Fruit fly (Drosophila melanogaster) whole organism, embryonic: Measurements from ENCODE around the gene CG13297.

Source experiments
- CG10565 ChIP-seq: fragments of 200-800 bp; sonication (Bioruptor generic); optimal IDR thresholded peaks from 3 replicates; lab custom pipeline; 2016; ENCODE audit warnings: missing biosample characterization, mild to moderate bottlenecking, missing genetic modification characterization
- CG15073 ChIP-seq: fragments of 200-800 bp; sonication (Bioruptor generic); optimal IDR thresholded peaks from 2 replicates; lab custom pipeline; 2016; ENCODE audit warnings: missing biosample characterization, missing genetic modification characterization
- CG2875 ChIP-seq: fragments of 200-800 bp; sonication (Bioruptor generic); optimal IDR thresholded peaks from 2 replicates; lab custom pipeline; 2017; ENCODE audit warnings: missing biosample characterization, mild to moderate bottlenecking, missing genetic modification characterization, missing genetic modification reagents
- CG30020 ChIP-seq: fragments of 200-800 bp; optimal IDR thresholded peaks from 2 replicates; lab custom pipeline; 2019; ENCODE audit warnings: missing biosample characterization, mild to moderate bottlenecking, missing genetic modification characterization, moderate library complexity
- MESR4 ChIP-seq: fragments of 200-800 bp; sonication (Bioruptor generic); optimal IDR thresholded peaks from 2 replicates; lab custom pipeline; 2018; ENCODE audit warnings: missing biosample characterization, mild to moderate bottlenecking, missing genetic modification characterization, moderate library complexity
- Sin3A ChIP-seq: fragments of >200 bp; optimal IDR thresholded peaks from 2 replicates; lab custom pipeline; 2018
- Stat92E ChIP-seq, 3 experiments: fragments of >200 bp in 2 of 3; fragments of 200-800 bp in 1 of 3; sonication (Bioruptor generic) in 1 of 3; optimal IDR thresholded peaks; 2 replicates each; lab custom pipeline; 2017 to 2019; ENCODE audit warnings: missing biosample characterization in 3 of 3, missing genetic modification characterization in 3 of 3, mild to moderate bottlenecking in 1 of 3, moderate library complexity in 1 of 3
- Trl ChIP-seq, 3 experiments: fragments of >200 bp in 2 of 3; fragments of 200-800 bp in 1 of 3; sonication (Bioruptor generic) in 1 of 3; optimal IDR thresholded peaks; 2 replicates in 1 of 3; 3 replicates in 2 of 3; lab custom pipeline; 2016 to 2017; ENCODE audit warnings: missing biosample characterization in 1 of 3, missing genetic modification characterization in 1 of 3
- bowl ChIP-seq: fragments of 200-800 bp; sonication (Bioruptor generic); IDR thresholded peaks from 2 replicates; pipeline ENCODE4 v1.3.6; 2022; ENCODE audit warnings: missing biosample characterization, missing genetic modification characterization
- dimm ChIP-seq: fragments of 200-800 bp; sonication (Bioruptor generic); IDR thresholded peaks from 2 replicates; pipeline ENCODE4 v1.3.6; 2022; ENCODE audit warnings: missing biosample characterization, missing genetic modification characterization
- mirr ChIP-seq: fragments of 200-800 bp; sonication (Bioruptor generic); optimal IDR thresholded peaks from 3 replicates; lab custom pipeline; 2018; ENCODE audit warnings: missing biosample characterization, mild to moderate bottlenecking, missing genetic modification characterization
- psq ChIP-seq: fragments of 200-800 bp; sonication (Bioruptor generic); optimal IDR thresholded peaks from 2 replicates; lab custom pipeline; 2017; ENCODE audit warnings: missing biosample characterization, missing genetic modification characterization
- salm ChIP-seq: fragments of 200-800 bp; sonication (Bioruptor generic); optimal IDR thresholded peaks from 2 replicates; lab custom pipeline; 2018; ENCODE audit warnings: missing biosample characterization, mild to moderate bottlenecking, missing genetic modification characterization
- ttk ChIP-seq: fragments of 200-800 bp; sonication (Bioruptor generic); IDR thresholded peaks from 2 replicates; pipeline ENCODE4 v2.1.2; 2022; ENCODE audit warnings: missing biosample characterization, missing genetic modification characterization

DNA sequence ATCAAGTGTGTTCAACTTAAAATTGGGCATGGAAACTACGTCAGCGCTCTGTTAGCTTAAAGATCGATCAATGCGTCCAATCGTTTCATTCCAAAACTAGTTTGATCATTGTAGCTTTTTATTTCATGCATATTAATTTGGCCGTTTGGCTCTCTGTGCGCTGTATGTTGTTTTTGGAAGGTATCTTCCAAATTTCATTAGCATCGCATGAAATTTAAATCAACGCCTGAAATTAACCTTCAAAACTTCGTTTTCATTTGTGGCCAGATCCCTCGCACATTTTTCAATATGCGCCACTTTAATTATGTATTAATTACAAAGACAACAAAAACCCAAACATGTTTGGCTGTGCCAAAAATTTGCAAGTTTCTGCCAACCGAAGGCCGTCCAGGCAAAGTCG is 18.6 kb downstream of the CG13297 start:
- TF ChIP-seq MESR4 (GFP tag; lab: Kevin White, UChicago) (no peak), CG10565 (GFP tag; lab: Kevin White, UChicago) (no peak), psq (GFP tag; lab: Kevin White, UChicago) (no peak), Trl (optimal IDR thresholded peaks at IDR 0.05; lab: Kevin White, UChicago) (no peak), Trl (GFP tag; optimal IDR thresholded peaks at IDR 0.05; lab: Kevin White, UChicago) (no peak), salm (tag; lab: Kevin White, UChicago) (no peak), bowl (GFP tag; lab: Robert Waterston, UW) (no peak), mirr (GFP tag; lab: Kevin White, UChicago) (no peak), CG2875 (GFP tag; lab: Kevin White, UChicago) (no peak), dimm (GFP tag; lab: Robert Waterston, UW) (no peak), CG30020 (tag; lab: Kevin White, UChicago) (no peak), ttk (GFP tag; lab: Robert Waterston, UW) (no peak), CG15073 (GFP tag; lab: Kevin White, UChicago) (no peak), Stat92E (GFP tag; optimal IDR thresholded peaks at IDR 0.05; lab: Kevin White, UChicago) (no peak), Sin3A (lab: Kevin White, UChicago) (no peak)
